Worm (Caenorhabditis elegans) whole organism, young adult: ENCODE data around the gene W02A2.12.

ENCODE experiments used
- F52B5.7 ChIP-seq: sonication (generic microtip); optimal IDR thresholded peaks from 2 replicates; lab custom pipeline; 2016; ENCODE audit warnings: mild to moderate bottlenecking, missing genetic modification characterization, missing compliant biosample characterization
- mxl-1 ChIP-seq: sonication (generic microtip); optimal IDR thresholded peaks from 2 replicates; lab custom pipeline; 2016; ENCODE audit warnings: missing genetic modification characterization, missing compliant biosample characterization
- snpc-3.4 ChIP-seq: sonication (generic microtip); optimal IDR thresholded peaks from 2 replicates; lab custom pipeline; 2017; ENCODE audit warnings: missing genetic modification characterization, mild to moderate bottlenecking, missing compliant biosample characterization, antibody characterized with exemption, moderate library complexity, missing genotype, missing genetic modification reagents
- snpc-4 ChIP-seq, 5 experiments: fragments of 150-350 bp in 1 of 5; sonication (generic microtip) in 4 of 5; optimal IDR thresholded peaks; 2 replicates each; lab custom pipeline; 2014 to 2018; ENCODE audit warnings: missing genetic modification characterization in 5 of 5, missing biosample characterization in 3 of 5, antibody characterized with exemption in 2 of 5, mild to moderate bottlenecking in 2 of 5, missing compliant biosample characterization in 2 of 5, missing genotype in 2 of 5, moderate library complexity in 2 of 5, missing genetic modification reagents in 1 of 5
- unc-130 ChIP-seq: sonication (generic microtip); optimal IDR thresholded peaks from 2 replicates; lab custom pipeline; 2016; ENCODE audit warnings: missing genetic modification reagents, missing genetic modification characterization, missing compliant biosample characterization

DNA sequence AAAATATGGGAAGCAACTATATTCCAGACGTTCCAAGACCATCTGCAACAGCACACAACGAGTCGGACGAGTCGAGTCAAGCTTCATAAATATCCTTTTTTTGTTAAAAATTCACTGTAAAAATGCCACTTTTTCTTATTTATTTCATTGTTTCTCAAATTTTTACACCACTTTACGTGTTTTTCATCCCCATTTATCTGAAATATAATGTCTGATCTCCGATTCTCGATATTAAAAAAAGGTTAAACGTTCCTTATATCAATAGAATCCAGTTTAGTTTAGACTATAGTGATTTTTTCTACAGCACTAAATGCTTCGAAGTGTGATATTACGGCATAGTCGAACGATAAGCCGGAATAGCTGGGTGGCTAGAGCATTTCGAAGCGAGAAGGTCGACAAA, 45.2 kb downstream of the W02A2.12 start, which contains the start of gene Y67H2A.7:
- TF ChIP-seq F52B5.7 (no peak), mxl-1 (tag; lab: Kevin White, UChicago) (no peak), unc-130 (no peak), snpc-4 (GFP tag; optimal IDR thresholded peaks at IDR 0.05; lab: Kevin White, UChicago) (no peak), snpc-4 (tag; optimal IDR thresholded peaks at IDR 0.05; lab: Kevin White, UChicago) (no peak), snpc-3.4 (tag; lab: Kevin White, UChicago) (no peak)
